Fruit fly (Drosophila melanogaster) whole organism, prepupa: ENCODE data around the gene CG46512.
"Not testable (repeated sequence)": the region's sequence is repeated elsewhere in the genome, so short reads cannot be mapped to it uniquely, and the experiment has no call there.

Experiments
- Blimp-1 ChIP-seq: fragments of 200-800 bp; sonication (Bioruptor generic); optimal IDR thresholded peaks from 3 replicates; lab custom pipeline; 2017; ENCODE audit warnings: missing biosample characterization, missing genetic modification characterization, mild to moderate bottlenecking, moderate library complexity, missing genetic modification reagents
- CG11762 ChIP-seq: fragments of 200-800 bp; sonication (Bioruptor generic); optimal IDR thresholded peaks from 3 replicates; lab custom pipeline; 2016; ENCODE audit warnings: missing biosample characterization, missing genetic modification characterization; ENCODE audit not compliant: insufficient read depth
- CG1621 ChIP-seq: fragments of 200-800 bp; sonication (Bioruptor generic); optimal IDR thresholded peaks from 3 replicates; lab custom pipeline; 2018; ENCODE audit warnings: missing biosample characterization, mild to moderate bottlenecking, missing genetic modification characterization
- CG16779 ChIP-seq: fragments of 200-800 bp; sonication (Bioruptor generic); optimal IDR thresholded peaks from 3 replicates; lab custom pipeline; 2017; ENCODE audit warnings: missing biosample characterization, mild to moderate bottlenecking, missing genetic modification characterization
- CG32006 ChIP-seq: fragments of 200-800 bp; sonication (Bioruptor generic); optimal IDR thresholded peaks from 3 replicates; lab custom pipeline; 2017; ENCODE audit warnings: missing biosample characterization, mild to moderate bottlenecking, missing genetic modification characterization
- Hr38 ChIP-seq: sonication (Bioruptor generic); optimal IDR thresholded peaks from 2 replicates; lab custom pipeline; 2016; ENCODE audit warnings: missing biosample characterization, missing genetic modification characterization
- Hr39 ChIP-seq: fragments of 200-800 bp; sonication (Bioruptor generic); optimal IDR thresholded peaks from 2 replicates; lab custom pipeline; 2016; ENCODE audit warnings: missing biosample characterization, missing genetic modification characterization
- Met ChIP-seq: fragments of 200-800 bp; sonication (Bioruptor generic); optimal IDR thresholded peaks from 3 replicates; lab custom pipeline; 2016; ENCODE audit warnings: missing biosample characterization, missing genetic modification characterization
- fd85E ChIP-seq: fragments of 200-800 bp; sonication (Bioruptor generic); optimal IDR thresholded peaks from 3 replicates; lab custom pipeline; 2016; ENCODE audit warnings: missing biosample characterization, missing genetic modification characterization
- fkh ChIP-seq: fragments of 200-800 bp; sonication (Bioruptor generic); optimal IDR thresholded peaks from 3 replicates; lab custom pipeline; 2017; ENCODE audit warnings: missing biosample characterization, mild to moderate bottlenecking, missing genetic modification characterization, moderate library complexity
- svp ChIP-seq: fragments of 200-800 bp; sonication (Bioruptor generic); peaks from one replicate; lab custom pipeline; 2016; ENCODE audit warnings: missing biosample characterization, missing genetic modification characterization
- vri ChIP-seq: fragments of 200-800 bp; sonication (Bioruptor generic); optimal IDR thresholded peaks from 3 replicates; lab custom pipeline; 2016; ENCODE audit warnings: missing biosample characterization, mild to moderate bottlenecking, missing genetic modification characterization

DNA sequence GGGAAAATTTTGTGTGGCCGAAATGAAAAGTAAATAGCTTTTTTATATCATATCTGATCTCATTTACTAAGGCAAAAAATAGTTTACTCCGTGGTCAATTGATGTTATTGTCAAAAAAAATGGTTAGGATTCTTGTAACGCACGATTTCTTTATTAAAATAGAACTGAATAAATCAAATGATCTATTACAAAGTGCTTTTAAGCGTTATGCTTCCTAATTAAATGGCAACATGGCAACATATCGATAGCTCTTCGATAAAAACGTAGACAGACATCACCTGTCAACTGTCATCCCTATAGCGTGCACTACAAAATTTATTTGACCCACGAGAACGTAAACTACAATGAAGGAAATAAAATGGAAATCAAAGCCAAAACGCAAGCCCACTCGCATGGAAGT, 14.8 kb upstream of the CG46512 start, which contains the start of gene CG46509:
- not testable (repeated sequence) for TF ChIP-seq CG11762 (GFP tag; lab: Kevin White, UChicago); Hr39 (GFP tag; lab: Kevin White, UChicago); CG1621 (tag; lab: Kevin White, UChicago); vri (GFP tag; lab: Kevin White, UChicago); Hr38 (GFP tag; lab: Kevin White, UChicago); fkh; CG16779 (tag; lab: Kevin White, UChicago); svp; CG32006 (GFP tag; lab: Kevin White, UChicago); fd85E (GFP tag; lab: Kevin White, UChicago); Blimp-1 (GFP tag; lab: Kevin White, UChicago); Met (GFP tag; lab: Kevin White, UChicago)
